Fruit fly (Drosophila melanogaster): ENCODE measurements around the gene H15.

The H15 gene

DNA sequence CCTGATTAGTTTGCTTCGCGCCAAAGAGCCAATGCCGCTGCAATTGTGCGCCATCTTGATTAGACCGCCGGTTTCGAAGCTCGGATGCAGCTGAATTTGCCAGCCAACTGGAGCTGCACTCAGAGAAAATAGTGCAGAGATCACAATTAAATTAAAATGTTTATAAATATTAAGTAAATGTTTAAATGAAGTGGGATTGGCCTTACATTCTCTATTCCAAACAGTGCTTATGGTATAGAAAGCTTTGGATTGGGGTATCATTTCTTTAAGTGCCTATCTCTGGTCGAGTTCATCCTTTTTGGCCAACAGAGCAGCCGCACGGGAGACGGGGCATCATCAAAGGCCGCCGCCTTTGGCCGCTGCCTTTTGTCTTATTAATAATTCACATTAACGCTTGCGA, 17.8 kb upstream of the H15 start (continued):
- TF ChIP-seq CG3032 (tag; optimal IDR thresholded peaks at IDR 0.05) (no peak), fd59A (GFP tag; optimal IDR thresholded peaks at IDR 0.05) (no peak), Blimp-1 (GFP tag; optimal IDR thresholded peaks at IDR 0.05) (no peak), ss (GFP tag; optimal IDR thresholded peaks at IDR 0.05) (no peak), CG11762 (GFP tag; optimal IDR thresholded peaks at IDR 0.05; ENCODE audit: insufficient read depth) (no peak), CG9139 (GFP tag; optimal IDR thresholded peaks at IDR 0.05) (no peak), CG32006 (GFP tag; optimal IDR thresholded peaks at IDR 0.05) (peak; percentile 33), Hr39 (GFP tag; optimal IDR thresholded peaks at IDR 0.05) (no peak), CG11294 (GFP tag; IDR thresholded peaks at IDR 0.05) (no peak), OdsH (GFP tag; optimal IDR thresholded peaks at IDR 0.05) (peak; percentile 51), CG6792 (GFP tag; optimal IDR thresholded peaks at IDR 0.05) (peak; percentile 24), CG6276 (GFP tag; optimal IDR thresholded peaks at IDR 0.05) (no peak), svp (GFP tag) (peak; percentile 70), CG11902 (GFP tag; optimal IDR thresholded peaks at IDR 0.05) (peak; percentile 1), CG1621 (tag; optimal IDR thresholded peaks at IDR 0.05) (no peak), Lpt (GFP tag; optimal IDR thresholded peaks at IDR 0.05) (no peak), lz (GFP tag; optimal IDR thresholded peaks at IDR 0.05) (peak; percentile 11), acj6 (GFP tag; optimal IDR thresholded peaks at IDR 0.05) (peak; percentile 12), Met (GFP tag; optimal IDR thresholded peaks at IDR 0.05) (peak; percentile 28), Hr38 (GFP tag; optimal IDR thresholded peaks at IDR 0.05) (no peak), Eip93F (GFP tag; optimal IDR thresholded peaks at IDR 0.05) (no peak), CG4318 (GFP tag; optimal IDR thresholded peaks at IDR 0.05) (no peak), Smox (GFP tag; optimal IDR thresholded peaks at IDR 0.05) (no peak), vri (GFP tag; optimal IDR thresholded peaks at IDR 0.05) (peak; percentile 43), CG31627 (GFP tag; optimal IDR thresholded peaks at IDR 0.05) (peak; percentile 11), CG8319 (GFP tag; optimal IDR thresholded peaks at IDR 0.05) (no peak), achi (GFP tag; optimal IDR thresholded peaks at IDR 0.05) (peak; percentile 37), fkh (GFP tag; optimal IDR thresholded peaks at IDR 0.05) (no peak), Sox102F (GFP tag; optimal IDR thresholded peaks at IDR 0.05) (no peak)

DNA sequence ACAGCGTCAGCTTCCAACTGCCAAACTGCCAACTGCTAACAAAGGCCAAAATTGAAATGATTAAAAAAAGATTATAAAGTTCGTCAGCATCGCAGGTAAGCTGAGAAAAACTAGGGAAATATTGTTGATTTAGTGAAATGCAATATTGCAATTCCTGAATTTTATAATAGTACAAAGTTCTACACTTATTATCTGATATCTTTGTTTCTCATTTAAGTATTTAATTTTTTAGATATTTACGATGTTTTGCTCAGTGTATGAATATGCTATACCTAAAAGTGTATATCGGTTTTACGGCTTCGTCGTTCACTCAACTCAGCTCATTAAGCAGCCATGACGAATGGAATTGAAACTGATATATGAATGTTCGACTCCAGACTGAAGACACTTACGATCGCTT, 10.7 kb upstream of the H15 start:
- no peak for TF ChIP-seq net (GFP tag; optimal IDR thresholded peaks at IDR 0.05)
- peak; percentile 21 for TF ChIP-seq CG8319 (GFP tag; optimal IDR thresholded peaks at IDR 0.05)
- no peak for TF ChIP-seq Sox15 (GFP tag; optimal IDR thresholded peaks at IDR 0.05)
- peak; percentile 60 for TF ChIP-seq lz (GFP tag; optimal IDR thresholded peaks at IDR 0.05)
- TF ChIP-seq CG10631 (GFP tag; optimal IDR thresholded peaks at IDR 0.05), result peak; percentile 16
- TF ChIP-seq CG32006 (GFP tag; optimal IDR thresholded peaks at IDR 0.05), result no peak
- peak; percentile 56 for TF ChIP-seq cyc (GFP tag; optimal IDR thresholded peaks at IDR 0.05)
- TF ChIP-seq CG3919 (GFP tag; optimal IDR thresholded peaks at IDR 0.05), result peak; percentile 20
- peak; percentile 25 for TF ChIP-seq pdm3 (GFP tag; optimal IDR thresholded peaks at IDR 0.05)
- peak; percentile 61 for TF ChIP-seq CG31627 (GFP tag; optimal IDR thresholded peaks at IDR 0.05)
- peak; percentile 66 for TF ChIP-seq topi (GFP tag; optimal IDR thresholded peaks at IDR 0.05)
- peak; percentile 27 for TF ChIP-seq acj6 (GFP tag; optimal IDR thresholded peaks at IDR 0.05)
- no peak for TF ChIP-seq Hr38 (GFP tag; optimal IDR thresholded peaks at IDR 0.05)
- TF ChIP-seq Lpt (GFP tag; optimal IDR thresholded peaks at IDR 0.05), result no peak
- TF ChIP-seq Sox102F (GFP tag; optimal IDR thresholded peaks at IDR 0.05), result peak; percentile 49
- peak; percentile 15 for TF ChIP-seq CG10669 (GFP tag; optimal IDR thresholded peaks at IDR 0.05)
- TF ChIP-seq Smox (GFP tag; optimal IDR thresholded peaks at IDR 0.05), result peak; percentile 54
- peak; percentile 66 for TF ChIP-seq esn (GFP tag; optimal IDR thresholded peaks at IDR 0.05)
- no peak for TF ChIP-seq CG7368 (GFP tag; optimal IDR thresholded peaks at IDR 0.05)
- no peak for TF ChIP-seq Eip75B (GFP tag; optimal IDR thresholded peaks at IDR 0.05)
- TF ChIP-seq CG8632 (GFP tag; optimal IDR thresholded peaks at IDR 0.05), result peak; percentile 19
- no peak for TF ChIP-seq Eip93F (GFP tag; optimal IDR thresholded peaks at IDR 0.05)
- TF ChIP-seq salr (GFP tag; optimal IDR thresholded peaks at IDR 0.05), result no peak
- no peak for TF ChIP-seq CG11294 (GFP tag; IDR thresholded peaks at IDR 0.05)
- peak; percentile 31 for TF ChIP-seq Ets96B (tag; optimal IDR thresholded peaks at IDR 0.05)
- no peak for TF ChIP-seq CG9139 (GFP tag; optimal IDR thresholded peaks at IDR 0.05)
- TF ChIP-seq eg (GFP tag; IDR thresholded peaks at IDR 0.05), result no peak
- peak; percentile 7 for TF ChIP-seq CG3032 (tag; optimal IDR thresholded peaks at IDR 0.05)
- TF ChIP-seq CG6276 (GFP tag; optimal IDR thresholded peaks at IDR 0.05), result no peak
- TF ChIP-seq Gug (GFP tag; IDR thresholded peaks at IDR 0.05), result no peak
- TF ChIP-seq CG34406 (GFP tag; optimal IDR thresholded peaks at IDR 0.05), result peak; percentile 37
- TF ChIP-seq Eip78C (GFP tag), result peak; percentile 60
- no peak for TF ChIP-seq CG4318 (GFP tag; optimal IDR thresholded peaks at IDR 0.05)
- TF ChIP-seq Met (GFP tag; optimal IDR thresholded peaks at IDR 0.05), result peak; percentile 66
- peak; percentile 54 for TF ChIP-seq Hr39 (GFP tag; optimal IDR thresholded peaks at IDR 0.05)
- TF ChIP-seq CG11762 (GFP tag; optimal IDR thresholded peaks at IDR 0.05; ENCODE audit: insufficient read depth), result no peak
- TF ChIP-seq CG6163 (GFP tag; IDR thresholded peaks at IDR 0.05), result 0 out of 3 replicates have a peak, but pooled peaks have one; percentile 6
- peak; percentile 31 for TF ChIP-seq Ets21C (GFP tag; optimal IDR thresholded peaks at IDR 0.05)

All from whole organism, prepupa.